Fruit fly (Drosophila melanogaster) whole organism: ENCODE measurements around the gene CG34043.

Source experiments
- CG8478 ChIP-seq: fragments of >200 bp; optimal IDR thresholded peaks from 2 replicates; lab custom pipeline; 2018; ENCODE audit warnings: inconsistent platforms
- Dll ChIP-seq: fragments of >200 bp; optimal IDR thresholded peaks from 2 replicates; lab custom pipeline; 2017
- EcR ChIP-seq, 2 experiments: fragments of >200 bp; optimal IDR thresholded peaks; 2 replicates each; lab custom pipeline; 2017; ENCODE audit warnings: missing biosample characterization in 2 of 2, missing genetic modification characterization in 2 of 2, missing genetic modification reagents in 2 of 2
- pan ChIP-seq: fragments of >200 bp; optimal IDR thresholded peaks from 2 replicates; lab custom pipeline; 2017
- psq ChIP-seq: fragments of >200 bp; optimal IDR thresholded peaks from 2 replicates; lab custom pipeline; 2017
- usp ChIP-seq: fragments of >200 bp; optimal IDR thresholded peaks from 2 replicates; lab custom pipeline; 2017; ENCODE audit warnings: missing biosample characterization, missing genetic modification characterization, mixed read lengths

Gene CG34043

dm6 chr2L:10310614-10311382 is 30.1 kb upstream of the CG34043 start, which contains the start of gene Cdk5alpha:
Gene Cdk5alpha (minus strand): TSS chr2L:10310956.
- no peak for TF ChIP-seq Dll (lab: Kevin White, UChicago)
- no peak for TF ChIP-seq usp
- TF ChIP-seq psq (lab: Kevin White, UChicago): no peak
- TF ChIP-seq pan (lab: Kevin White, UChicago): no peak
- no peak for TF ChIP-seq CG8478 (lab: Kevin White, UChicago)
- no peak for TF ChIP-seq EcR (GFP tag; optimal IDR thresholded peaks at IDR 0.05; lab: Kevin White, UChicago)

dm6 chr2L:10306518-10307260 is 26.0 kb upstream of the CG34043 start, which contains the start of the genes CG5390 and CG4968:
Gene CG5390 (minus strand): TSS chr2L:10306594.
Gene CG4968 (plus strand): TSS chr2L:10306922.
- no peak for TF ChIP-seq usp

dm6 chr2L:10305538-10306147 is 25.0 kb upstream of the CG34043 start:
- no peak for TF ChIP-seq usp
- TF ChIP-seq pan (lab: Kevin White, UChicago): no peak
- no peak for TF ChIP-seq Dll (lab: Kevin White, UChicago)
- TF ChIP-seq CG8478 (lab: Kevin White, UChicago): no peak
- no peak for TF ChIP-seq EcR (GFP tag; optimal IDR thresholded peaks at IDR 0.05; lab: Kevin White, UChicago)
- TF ChIP-seq psq (lab: Kevin White, UChicago): no peak

- TF ChIP-seq pan (lab: Kevin White, UChicago) (no peak), EcR (GFP tag; optimal IDR thresholded peaks at IDR 0.05; lab: Kevin White, UChicago) (no peak), usp (no peak), CG8478 (lab: Kevin White, UChicago) (no peak), psq (lab: Kevin White, UChicago) (no peak)
Observed at dm6 chr2L:10303786-10304185, 23.1 kb upstream of the CG34043 start, which contains the start of gene nmd. Gene nmd (minus strand): TSS chr2L:10303947.

dm6 chr2L:10301918-10302317 is 21.2 kb upstream of the CG34043 start, which contains the start of gene CG13138:
Gene CG13138 (minus strand): TSS chr2L:10302018.
- no peak for TF ChIP-seq Dll (lab: Kevin White, UChicago)
- no peak for TF ChIP-seq usp
- TF ChIP-seq EcR (GFP tag; optimal IDR thresholded peaks at IDR 0.05; lab: Kevin White, UChicago): no peak
- no peak for TF ChIP-seq CG8478 (lab: Kevin White, UChicago)
- TF ChIP-seq pan (lab: Kevin White, UChicago): no peak
- TF ChIP-seq psq (lab: Kevin White, UChicago): no peak

dm6 chr2L:10299810-10300147 is 19.1 kb upstream of the CG34043 start, which contains the start of gene CYLD:
Gene CYLD (minus strand): TSS chr2L:10299847.
- no peak for TF ChIP-seq CG8478 (lab: Kevin White, UChicago)
- TF ChIP-seq pan (lab: Kevin White, UChicago): no peak
- TF ChIP-seq psq (lab: Kevin White, UChicago): no peak
- TF ChIP-seq EcR (GFP tag; optimal IDR thresholded peaks at IDR 0.05; lab: Kevin White, UChicago): no peak
- no peak for TF ChIP-seq usp
- TF ChIP-seq Dll (lab: Kevin White, UChicago): no peak

- no peak for TF ChIP-seq CG8478 (lab: Kevin White, UChicago)
- no peak for TF ChIP-seq psq (lab: Kevin White, UChicago)
- no peak for TF ChIP-seq pan (lab: Kevin White, UChicago)
- TF ChIP-seq usp: no peak
- TF ChIP-seq EcR (GFP tag; optimal IDR thresholded peaks at IDR 0.05; lab: Kevin White, UChicago): no peak
- TF ChIP-seq Dll (lab: Kevin White, UChicago): no peak
Observed at dm6 chr2L:10299077-10299809, 18.6 kb upstream of the CG34043 start.

dm6 chr2L:10298306-10298705 is 17.6 kb upstream of the CG34043 start:
- TF ChIP-seq EcR (GFP tag; optimal IDR thresholded peaks at IDR 0.05; lab: Kevin White, UChicago) (no peak), Dll (lab: Kevin White, UChicago) (no peak), psq (lab: Kevin White, UChicago) (no peak), pan (lab: Kevin White, UChicago) (no peak), CG8478 (lab: Kevin White, UChicago) (no peak), usp (no peak)

- TF ChIP-seq usp (no peak), psq (lab: Kevin White, UChicago) (no peak), Dll (lab: Kevin White, UChicago) (no peak), pan (lab: Kevin White, UChicago) (no peak), EcR (GFP tag; optimal IDR thresholded peaks at IDR 0.05; lab: Kevin White, UChicago) (no peak), CG8478 (lab: Kevin White, UChicago) (no peak)
Observed at dm6 chr2L:10294798-10295669, 14.4 kb upstream of the CG34043 start, which contains the start of gene Hand. Gene Hand (minus strand): TSS chr2L:10295385.

- TF ChIP-seq pan (lab: Kevin White, UChicago) (no peak), usp (no peak), psq (lab: Kevin White, UChicago) (no peak), EcR (GFP tag; optimal IDR thresholded peaks at IDR 0.05; lab: Kevin White, UChicago) (no peak), CG8478 (lab: Kevin White, UChicago) (no peak), Dll (lab: Kevin White, UChicago) (no peak)
Observed at dm6 chr2L:10292066-10292560, 11.4 kb upstream of the CG34043 start, which contains the start of gene Ufd4. Gene Ufd4 (minus strand): TSS chr2L:10292365.
